Worm (Caenorhabditis elegans) whole organism, L4/young adult: ENCODE results near the gene T19H12.15.

Source experiments
- W03F9.2 ChIP-seq: fragments of 150-350 bp; optimal IDR thresholded peaks from 2 replicates; lab custom pipeline; 2014; ENCODE audit warnings: missing biosample characterization, missing genetic modification characterization
- dao-5 ChIP-seq: sonication (generic microtip); optimal IDR thresholded peaks from 2 replicates; lab custom pipeline; 2016; ENCODE audit warnings: missing genotype, missing genetic modification characterization, moderate library complexity, missing compliant biosample characterization
- him-1 ChIP-seq: sonication (generic microtip); optimal IDR thresholded peaks from 2 replicates; lab custom pipeline; 2016; ENCODE audit warnings: missing genotype, missing genetic modification reagents, missing genetic modification characterization, missing compliant biosample characterization

DNA sequence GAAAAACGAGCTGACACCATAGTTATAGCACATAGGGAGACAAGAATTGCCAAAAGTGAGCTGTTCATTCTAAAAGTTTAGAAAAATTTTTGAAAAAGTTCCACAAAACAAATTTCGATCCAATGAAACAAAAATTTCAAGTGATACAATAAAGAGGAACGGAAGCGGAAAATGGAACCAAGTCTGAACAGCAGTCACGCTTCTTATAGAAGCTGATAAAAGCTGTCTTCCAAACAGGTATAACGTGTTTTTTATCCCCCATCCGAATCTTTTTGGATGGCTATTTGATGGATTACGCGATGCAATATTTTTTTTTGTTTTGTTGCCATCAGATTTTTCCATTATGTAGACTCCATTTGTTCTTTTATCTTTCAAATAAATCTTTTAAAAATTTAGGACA is 33.2 kb upstream of the T19H12.15 start, which contains the start of gene H23N18.5:
- no peak for TF ChIP-seq him-1 (tag; lab: Kevin White, UChicago)
- no peak for TF ChIP-seq dao-5 (tag; lab: Kevin White, UChicago)
- no peak for TF ChIP-seq W03F9.2 (tag; lab: Kevin White, UChicago)
